Worm (Caenorhabditis elegans) whole organism, young adult: ENCODE measurements around the gene F13A7.7.

Source experiments
- F10E7.11 ChIP-seq: sonication (generic microtip); optimal IDR thresholded peaks from 2 replicates; lab custom pipeline; 2017; ENCODE audit warnings: mild to moderate bottlenecking, missing genetic modification characterization, moderate library complexity, missing compliant biosample characterization
- ama-1 ChIP-seq, 3 experiments: fragments of 150-350 bp in 1 of 3; sonication (generic microtip) in 2 of 3; optimal IDR thresholded peaks; 2 replicates each; lab custom pipeline; 2014 to 2018; ENCODE audit warnings: missing biosample characterization in 2 of 3, missing genetic modification characterization in 2 of 3, missing genetic modification reagents in 2 of 3
- aptf-2 ChIP-seq: fragments of 200-800 bp; sonication (Bioruptor generic); conservative IDR thresholded peaks from 2 replicates; pipeline ENCODE4 v1.3.6; 2022; ENCODE audit warnings: missing genetic modification reagents, missing genetic modification characterization, missing compliant biosample characterization
- athp-1 ChIP-seq: sonication (generic microtip); optimal IDR thresholded peaks from 2 replicates; lab custom pipeline; 2017; ENCODE audit warnings: mild to moderate bottlenecking, missing genetic modification characterization, missing compliant biosample characterization
- cebp-2 ChIP-seq: fragments of 200-800 bp; sonication (Bioruptor generic); IDR thresholded peaks from 2 replicates; pipeline ENCODE4 v1.3.6; 2022; ENCODE audit warnings: missing genetic modification characterization, missing compliant biosample characterization
- unc-62 ChIP-seq: fragments of 150-350 bp; optimal IDR thresholded peaks from 2 replicates; lab custom pipeline; 2014; ENCODE audit warnings: missing biosample characterization, missing genetic modification reagents, missing genetic modification characterization

DNA sequence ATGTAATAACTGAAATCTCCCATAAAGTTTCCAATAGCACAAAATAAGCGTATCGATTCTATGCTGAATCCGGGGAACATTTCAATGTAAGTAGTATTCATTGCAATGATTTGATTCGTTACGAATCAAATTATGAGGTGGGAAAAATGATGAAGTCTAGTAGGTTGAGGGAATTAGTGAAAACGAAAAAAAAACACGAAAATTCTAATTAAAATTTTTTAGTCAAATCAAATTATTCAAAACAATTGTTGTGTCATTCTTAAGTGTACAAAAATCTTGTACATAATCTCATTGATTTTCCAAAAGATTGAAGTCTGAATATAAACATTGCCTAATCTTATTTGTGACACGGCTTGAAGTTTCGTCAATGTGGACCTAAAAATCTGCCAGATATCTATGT lies 40.8 kb upstream of the F13A7.7 start, which contains the start of gene srw-29:
- TF ChIP-seq cebp-2 (no peak), aptf-2 (GFP tag; lab: Robert Waterston, UW) (no peak), ama-1 (optimal IDR thresholded peaks at IDR 0.05; lab: Kevin White, UChicago) (no peak), ama-1 (GFP tag; optimal IDR thresholded peaks at IDR 0.05; lab: Kevin White, UChicago) (no peak), F10E7.11 (tag; lab: Kevin White, UChicago) (no peak), unc-62 (GFP tag; lab: Kevin White, UChicago) (no peak), athp-1 (tag; lab: Kevin White, UChicago) (no peak)
